Fruit fly (Drosophila melanogaster): ENCODE measurements around the gene CG33170.

The CG33170 gene

dm6 chr3L:22888591-22889258 lies 24.3 kb downstream of the CG33170 start (continued):
- TF ChIP-seq Usf (GFP tag; optimal IDR thresholded peaks at IDR 0.05), result no peak
- TF ChIP-seq Hand (GFP tag; optimal IDR thresholded peaks at IDR 0.05), result peak; percentile 17
- no peak for TF ChIP-seq CG2202 (tag; optimal IDR thresholded peaks at IDR 0.05)
- TF ChIP-seq disco-r (GFP tag; optimal IDR thresholded peaks at IDR 0.05), result no peak
- TF ChIP-seq kay (GFP tag; optimal IDR thresholded peaks at IDR 0.05), result no peak
- TF ChIP-seq CG13424 (tag; optimal IDR thresholded peaks at IDR 0.05), result no peak
- no peak for TF ChIP-seq dmrt99B (tag; optimal IDR thresholded peaks at IDR 0.05)
- TF ChIP-seq CG17385 (GFP tag; optimal IDR thresholded peaks at IDR 0.05), result no peak
- no peak for TF ChIP-seq org-1 (GFP tag; optimal IDR thresholded peaks at IDR 0.05)
- peak; percentile 63 for TF ChIP-seq Med (GFP tag)
- TF ChIP-seq dimm (GFP tag; IDR thresholded peaks at IDR 0.05), result no peak
- no peak for TF ChIP-seq dpn (GFP tag; optimal IDR thresholded peaks at IDR 0.05)
- TF ChIP-seq sug (tag; optimal IDR thresholded peaks at IDR 0.05), result peak; percentile 36
- peak in 1 of 2 experiments; percentile 57 for TF ChIP-seq Eip74EF (GFP tag; optimal IDR thresholded peaks at IDR 0.05)
- TF ChIP-seq Hey (tag; optimal IDR thresholded peaks at IDR 0.05), result peak; percentile 34
- no peak for TF ChIP-seq insv (GFP tag; optimal IDR thresholded peaks at IDR 0.05)
- peak; percentile 24 for TF ChIP-seq CG3281 (GFP tag; optimal IDR thresholded peaks at IDR 0.05)
- no peak for TF ChIP-seq CG15269 (tag; optimal IDR thresholded peaks at IDR 0.05)
- TF ChIP-seq CG5180 (GFP tag; optimal IDR thresholded peaks at IDR 0.05), result peak; percentile 69
- peak; percentile 54 for TF ChIP-seq exex (tag; optimal IDR thresholded peaks at IDR 0.05)
- TF ChIP-seq fd3F (GFP tag; optimal IDR thresholded peaks at IDR 0.05), result no peak
- no peak for TF ChIP-seq wek (GFP tag; optimal IDR thresholded peaks at IDR 0.05)
- no peak for TF ChIP-seq CG6683 (GFP tag; optimal IDR thresholded peaks at IDR 0.05)
- peak; percentile 30 for TF ChIP-seq CG17802 (tag; optimal IDR thresholded peaks at IDR 0.05)
- peak; percentile 26 for TF ChIP-seq Hmr (GFP tag; optimal IDR thresholded peaks at IDR 0.05)
- TF ChIP-seq CG10979 (tag; optimal IDR thresholded peaks at IDR 0.05), result no peak
- TF ChIP-seq CG12299 (tag; optimal IDR thresholded peaks at IDR 0.05), result peak; percentile 24
- no peak for TF ChIP-seq CG6654 (GFP tag; optimal IDR thresholded peaks at IDR 0.05)
- TF ChIP-seq CG8290 (GFP tag; optimal IDR thresholded peaks at IDR 0.05), result no peak
- TF ChIP-seq CG8290 (tag; optimal IDR thresholded peaks at IDR 0.05), result peak in 1 of 2 experiments; percentile 7
- TF ChIP-seq Fer3 (tag; optimal IDR thresholded peaks at IDR 0.05), result no peak
- TF ChIP-seq B-H2 (GFP tag; optimal IDR thresholded peaks at IDR 0.05), result no peak
- TF ChIP-seq Hr78 (GFP tag; optimal IDR thresholded peaks at IDR 0.05), result peak in 1 of 2 experiments; percentile 80
- no peak for TF ChIP-seq Max (GFP tag; optimal IDR thresholded peaks at IDR 0.05)
- TF ChIP-seq CG12769 (tag; optimal IDR thresholded peaks at IDR 0.05), result peak; percentile 70
- no peak for TF ChIP-seq CG31441 (GFP tag; IDR thresholded peaks at IDR 0.05)
- no peak for TF ChIP-seq TFAM (GFP tag; optimal IDR thresholded peaks at IDR 0.05)
- no peak for TF ChIP-seq CG12236 (GFP tag; optimal IDR thresholded peaks at IDR 0.05)
- TF ChIP-seq gsb (GFP tag; IDR thresholded peaks at IDR 0.05), result no peak
- TF ChIP-seq CG3065 (GFP tag; optimal IDR thresholded peaks at IDR 0.05), result no peak
- TF ChIP-seq nerfin-2 (GFP tag; IDR thresholded peaks at IDR 0.05; ENCODE audit: partially characterized antibody), result no peak
- TF ChIP-seq lbe (GFP tag; optimal IDR thresholded peaks at IDR 0.05), result no peak
- TF ChIP-seq CG15601 (tag; optimal IDR thresholded peaks at IDR 0.05), result no peak
- peak; percentile 43 for TF ChIP-seq cwo (GFP tag; optimal IDR thresholded peaks at IDR 0.05)
- TF ChIP-seq Awh (GFP tag; IDR thresholded peaks at IDR 0.05), result 0 out of 2 replicates have a peak, but pooled peaks have one; percentile 10
- TF ChIP-seq CG9727 (GFP tag; optimal IDR thresholded peaks at IDR 0.05), result no peak
- no peak for TF ChIP-seq CG8388 (GFP tag; optimal IDR thresholded peaks at IDR 0.05)
- no peak for TF ChIP-seq CG9609 (GFP tag; optimal IDR thresholded peaks at IDR 0.05)
- TF ChIP-seq crc (GFP tag; optimal IDR thresholded peaks at IDR 0.05), result no peak

All from whole organism, embryonic.